Worm (Caenorhabditis elegans): ENCODE results near the gene ksr-1.
"Not testable (repeated sequence)": the region's sequence is repeated elsewhere in the genome, so short reads cannot be mapped to it uniquely, and the experiment has no call there.

ksr-1 gene

ce11 chrX:8307600-8307999, 32.6 kb downstream of the ksr-1 start, which contains the start of gene R09F10.5:
TSS of gene R09F10.5 (minus strand) at chrX:8307700.
- no peak for TF ChIP-seq hmg-4 (GFP tag; optimal IDR thresholded peaks at IDR 0.05)
- TF ChIP-seq ets-7 (tag; optimal IDR thresholded peaks at IDR 0.05): no peak
- no peak for TF ChIP-seq hmbx-1 (tag; optimal IDR thresholded peaks at IDR 0.05)
- TF ChIP-seq ceh-36 (tag; optimal IDR thresholded peaks at IDR 0.05): no peak
- no peak for TF ChIP-seq B0310.2 (tag; optimal IDR thresholded peaks at IDR 0.05)
- TF ChIP-seq flt-1 (GFP tag; IDR thresholded peaks at IDR 0.05): no peak
- TF ChIP-seq tra-4 (tag; optimal IDR thresholded peaks at IDR 0.05): no peak
- TF ChIP-seq scrt-1 (GFP tag; IDR thresholded peaks at IDR 0.05): no peak
- TF ChIP-seq sea-1 (GFP tag; conservative IDR thresholded peaks at IDR 0.05): no peak

DNA sequence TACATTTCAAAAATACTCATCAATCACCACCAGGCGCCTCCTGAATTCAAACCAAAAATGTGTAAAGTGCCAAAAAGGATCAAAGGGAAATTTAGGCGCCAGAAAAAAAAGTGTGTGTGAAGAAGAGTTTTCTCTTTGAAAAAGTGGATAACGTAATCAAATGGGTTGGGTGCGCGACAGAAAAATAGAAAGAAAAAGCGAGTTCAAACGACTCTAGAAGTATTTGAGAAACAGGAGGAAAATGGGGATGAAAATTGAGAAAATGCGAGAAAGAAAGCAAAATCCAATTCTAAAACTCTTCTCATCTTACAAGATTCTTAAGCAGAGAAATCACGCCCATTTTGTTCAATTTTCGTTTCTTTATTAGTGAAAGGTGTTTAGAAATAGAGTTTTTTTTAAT, 33.5 kb downstream of the ksr-1 start:
- TF ChIP-seq tbx-11 (GFP tag; IDR thresholded peaks at IDR 0.05): no peak
- TF ChIP-seq hmbx-1 (tag; optimal IDR thresholded peaks at IDR 0.05): no peak
- no peak for TF ChIP-seq ceh-13 (GFP tag; optimal IDR thresholded peaks at IDR 0.05)
- TF ChIP-seq F13C5.2 (tag; optimal IDR thresholded peaks at IDR 0.05): no peak
- TF ChIP-seq scrt-1 (GFP tag; IDR thresholded peaks at IDR 0.05): no peak
- TF ChIP-seq aly-1 (tag; optimal IDR thresholded peaks at IDR 0.05): no peak

DNA sequence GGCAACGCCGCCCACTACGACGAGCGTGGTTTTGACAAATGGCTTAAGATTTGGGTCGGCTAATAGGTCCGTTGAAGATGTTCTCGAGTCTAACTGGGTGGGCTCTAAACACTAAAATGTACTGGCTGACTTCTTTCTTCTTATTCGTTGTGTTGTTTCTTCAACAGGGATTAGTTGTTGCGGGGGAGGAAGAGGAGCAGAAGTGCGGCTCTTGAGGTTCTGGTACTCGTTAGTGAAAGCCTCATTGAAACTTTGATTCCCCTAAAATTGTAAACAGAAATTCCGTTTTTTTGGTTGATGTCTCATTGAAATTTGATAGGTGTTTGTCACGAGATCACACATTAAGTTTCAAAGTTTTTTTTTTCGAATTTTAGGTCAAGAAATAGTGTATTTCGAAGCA, 35.8 kb downstream of the ksr-1 start:
- TF ChIP-seq hnd-1 (tag; optimal IDR thresholded peaks at IDR 0.05) (no peak), B0310.2 (tag; optimal IDR thresholded peaks at IDR 0.05) (no peak), pes-1 (GFP tag; IDR thresholded peaks at IDR 0.05) (no peak), flt-1 (GFP tag; IDR thresholded peaks at IDR 0.05) (no peak), ama-1 (optimal IDR thresholded peaks at IDR 0.05) (no peak)

- TF ChIP-seq tbx-37 (GFP tag; conservative IDR thresholded peaks at IDR 0.05) (no peak), ama-1 (optimal IDR thresholded peaks at IDR 0.05) (no peak), ets-7 (tag; optimal IDR thresholded peaks at IDR 0.05) (no peak), tra-4 (tag; optimal IDR thresholded peaks at IDR 0.05) (no peak), B0310.2 (tag; optimal IDR thresholded peaks at IDR 0.05) (no peak), pes-1 (GFP tag; IDR thresholded peaks at IDR 0.05) (no peak), scrt-1 (GFP tag; IDR thresholded peaks at IDR 0.05) (no peak), hmg-4 (GFP tag; optimal IDR thresholded peaks at IDR 0.05) (no peak), hnd-1 (tag; optimal IDR thresholded peaks at IDR 0.05) (no peak)
These were observed 36.6 kb downstream of the ksr-1 start for ce11 chrX:8311590-8311989.

DNA sequence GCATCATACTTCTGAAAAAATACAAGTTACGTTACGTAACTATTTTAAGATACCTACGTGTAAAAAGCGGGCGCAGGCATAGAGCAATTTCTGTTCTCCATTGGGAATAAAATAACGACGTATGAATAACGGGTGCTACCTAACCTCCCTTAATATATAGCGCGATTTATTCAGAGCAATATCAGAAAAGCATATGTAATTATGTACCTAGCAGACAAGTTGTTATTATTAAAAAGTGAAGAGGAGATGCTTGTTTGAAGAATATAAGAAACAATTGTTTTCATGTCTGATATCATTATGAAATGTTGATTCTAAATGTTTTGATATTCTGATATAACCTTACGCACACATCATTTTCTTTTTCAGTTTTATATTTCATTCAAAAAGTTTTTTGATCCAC, 44.0 kb downstream of the ksr-1 start, which contains the start of gene srh-11:
Gene srh-11 (minus strand): TSS at position 101 of the 400 bp plus-strand sequence.
- TF ChIP-seq hmg-4 (GFP tag; optimal IDR thresholded peaks at IDR 0.05) (no peak), hmbx-1 (tag; optimal IDR thresholded peaks at IDR 0.05) (no peak), tra-4 (tag; optimal IDR thresholded peaks at IDR 0.05) (no peak), pes-1 (GFP tag; IDR thresholded peaks at IDR 0.05) (no peak)

ce11 chrX:8320889-8321288, 45.9 kb downstream of the ksr-1 start, which contains the start of gene pqn-57:
TSS of gene pqn-57 (minus strand) at chrX:8320989.
- TF ChIP-seq hnd-1 (tag; optimal IDR thresholded peaks at IDR 0.05): no peak
- TF ChIP-seq pes-1 (GFP tag; IDR thresholded peaks at IDR 0.05): no peak

DNA sequence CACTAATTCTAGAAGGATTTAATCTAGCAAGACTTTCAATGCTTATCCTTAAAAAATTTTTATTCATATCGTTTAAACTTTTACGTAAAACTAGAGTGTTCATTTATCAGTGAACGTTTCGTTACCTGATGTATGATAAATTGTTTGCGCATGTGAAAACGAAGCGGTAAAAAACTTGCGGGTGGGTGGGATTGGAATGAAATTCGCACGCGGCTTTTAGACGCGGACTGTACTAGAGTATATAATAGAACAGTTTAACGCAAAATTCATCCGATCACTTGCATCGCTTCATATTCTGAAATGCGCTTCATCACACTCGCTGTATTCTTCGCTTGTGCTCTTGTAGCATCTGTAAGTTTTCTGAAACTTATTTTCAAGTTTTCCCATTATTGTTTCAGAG, 46.8 kb downstream of the ksr-1 start, which contains the start of gene abu-9:
Gene abu-9 (plus strand): TSS at position 301 of the 400 bp plus-strand sequence.
- not testable (repeated sequence) for TF ChIP-seq hmbx-1 (tag; optimal IDR thresholded peaks at IDR 0.05); ceh-36 (tag; optimal IDR thresholded peaks at IDR 0.05); scrt-1 (GFP tag; IDR thresholded peaks at IDR 0.05)

DNA sequence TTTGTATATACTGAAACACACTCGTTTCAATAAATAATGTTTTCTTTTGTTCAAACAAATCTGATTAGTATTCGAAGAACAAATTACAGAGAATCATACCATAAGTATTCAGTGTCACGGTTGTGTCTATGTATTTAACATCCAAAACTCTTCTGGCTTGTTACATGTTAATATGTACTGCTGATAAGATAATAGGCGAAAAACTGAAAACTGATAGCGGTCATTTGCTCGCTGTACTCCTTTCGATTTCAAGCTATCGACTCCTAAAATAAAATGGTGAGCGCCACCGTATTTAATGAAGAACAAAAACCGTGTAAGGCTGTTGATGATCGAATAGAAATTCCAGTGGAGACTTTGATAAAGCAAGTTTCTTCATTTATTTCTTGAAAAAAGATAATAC, 48.4 kb downstream of the ksr-1 start, which contains the start of gene R09F10.1:
Gene R09F10.1 (plus strand): TSS at position 222 of the 400 bp plus-strand sequence.
- TF ChIP-seq flt-1 (GFP tag; IDR thresholded peaks at IDR 0.05): no peak
- no peak for TF ChIP-seq aly-1 (tag; optimal IDR thresholded peaks at IDR 0.05)
- no peak for TF ChIP-seq ceh-36 (tag; optimal IDR thresholded peaks at IDR 0.05)
- no peak for TF ChIP-seq pes-1 (GFP tag; IDR thresholded peaks at IDR 0.05)
- TF ChIP-seq B0310.2 (tag; optimal IDR thresholded peaks at IDR 0.05): no peak

- TF ChIP-seq flt-1 (GFP tag; IDR thresholded peaks at IDR 0.05): no peak
These were observed 51.4 kb downstream of the ksr-1 start, which contains the start of gene R09F10.8 for ce11 chrX:8326394-8326793. TSS of gene R09F10.8 (minus strand) at chrX:8326451.

DNA sequence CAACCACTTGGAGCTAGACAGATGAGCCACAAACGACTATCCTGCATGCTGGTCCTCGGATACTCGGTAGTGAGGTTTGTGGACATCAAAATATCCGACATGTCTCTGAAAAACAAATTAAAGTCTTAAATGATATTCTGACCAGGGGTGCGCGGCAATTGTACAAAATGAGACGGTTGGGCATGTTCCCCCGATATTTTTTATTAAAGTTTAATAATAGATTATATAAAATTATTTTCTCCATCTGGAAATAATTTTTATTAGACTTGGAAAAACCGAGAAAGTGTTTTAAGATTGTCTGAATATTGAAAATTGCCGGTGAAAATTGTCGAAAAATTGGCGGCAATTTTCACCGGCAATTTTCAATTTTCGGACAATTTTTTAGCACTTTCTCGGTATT, 52.8 kb downstream of the ksr-1 start, which contains the start of gene F55E10.4:
Gene F55E10.4 (minus strand): TSS at position 101 of the 400 bp plus-strand sequence.
- TF ChIP-seq pes-1 (GFP tag; IDR thresholded peaks at IDR 0.05) (no peak), flt-1 (GFP tag; IDR thresholded peaks at IDR 0.05) (no peak), ceh-13 (GFP tag; optimal IDR thresholded peaks at IDR 0.05) (no peak), aly-1 (tag; optimal IDR thresholded peaks at IDR 0.05) (no peak), ets-7 (tag; optimal IDR thresholded peaks at IDR 0.05) (no peak), hmbx-1 (tag; optimal IDR thresholded peaks at IDR 0.05) (no peak), ceh-36 (tag; optimal IDR thresholded peaks at IDR 0.05) (no peak), hmg-4 (GFP tag; optimal IDR thresholded peaks at IDR 0.05) (no peak), tbx-37 (GFP tag; conservative IDR thresholded peaks at IDR 0.05) (no peak), tbx-11 (GFP tag; IDR thresholded peaks at IDR 0.05) (no peak), tra-4 (tag; optimal IDR thresholded peaks at IDR 0.05) (no peak), sea-1 (GFP tag; conservative IDR thresholded peaks at IDR 0.05) (no peak), ama-1 (optimal IDR thresholded peaks at IDR 0.05) (no peak), scrt-1 (GFP tag; IDR thresholded peaks at IDR 0.05) (no peak), F13C5.2 (tag; optimal IDR thresholded peaks at IDR 0.05) (no peak)

All from whole organism, early embryonic.